Fruit fly (Drosophila melanogaster) whole organism, pupa: ENCODE data around the gene CG7606.

Source experiments
- CG14655 ChIP-seq: fragments of 200-800 bp; sonication (Bioruptor generic); optimal IDR thresholded peaks from 3 replicates; lab custom pipeline; 2017; ENCODE audit warnings: mild to moderate bottlenecking, missing biosample characterization, missing genetic modification reagents, missing genetic modification characterization
- CG34367 ChIP-seq: fragments of 200-800 bp; sonication (Bioruptor generic); optimal IDR thresholded peaks from 2 replicates; lab custom pipeline; 2018; ENCODE audit warnings: missing biosample characterization, mild to moderate bottlenecking, missing genetic modification characterization
- CG8159 ChIP-seq: fragments of 200-800 bp; sonication (Bioruptor generic); optimal IDR thresholded peaks from 3 replicates; lab custom pipeline; 2018; ENCODE audit warnings: missing biosample characterization, mild to moderate bottlenecking, missing genetic modification characterization, moderate library complexity
- CG8301 ChIP-seq: fragments of 200-800 bp; sonication (Bioruptor generic); optimal IDR thresholded peaks from 2 replicates; lab custom pipeline; 2018; ENCODE audit warnings: missing biosample characterization, mild to moderate bottlenecking, missing genetic modification characterization
- CG9948 ChIP-seq: fragments of 200-800 bp; sonication (Bioruptor generic); optimal IDR thresholded peaks from 2 replicates; lab custom pipeline; 2018; ENCODE audit warnings: missing biosample characterization, mild to moderate bottlenecking, missing genetic modification characterization, moderate library complexity
- EcR ChIP-seq: fragments of 200-800 bp; sonication (Bioruptor generic); optimal IDR thresholded peaks from 3 replicates; lab custom pipeline; 2019; ENCODE audit warnings: missing biosample characterization, missing genetic modification characterization, mild to moderate bottlenecking, moderate library complexity, missing genetic modification reagents
- Pif1B ChIP-seq: fragments of 200-800 bp; sonication (Bioruptor generic); optimal IDR thresholded peaks from 3 replicates; lab custom pipeline; 2016; ENCODE audit warnings: missing biosample characterization, missing genetic modification characterization
- Snoo ChIP-seq: fragments of 200-800 bp; sonication (Bioruptor generic); optimal IDR thresholded peaks from 3 replicates; lab custom pipeline; 2017; ENCODE audit warnings: missing biosample characterization, mild to moderate bottlenecking, missing genetic modification characterization, inconsistent platforms

- no peak for TF ChIP-seq Pif1B (GFP tag; lab: Kevin White, UChicago)
- TF ChIP-seq EcR, result no peak
- TF ChIP-seq CG14655 (GFP tag; lab: Kevin White, UChicago), result no peak
- no peak for TF ChIP-seq CG9948 (tag; lab: Kevin White, UChicago)
- TF ChIP-seq CG34367 (tag; lab: Kevin White, UChicago), result no peak
- TF ChIP-seq CG8301 (tag; lab: Kevin White, UChicago), result no peak
- TF ChIP-seq Snoo (tag; lab: Kevin White, UChicago), result no peak
- TF ChIP-seq CG8159 (tag; lab: Kevin White, UChicago), result no peak
Measured at dm6 chr3R:17615746-17616145, 19.4 kb downstream of the CG7606 start.
